Worm (Caenorhabditis elegans) whole organism, young adult: ENCODE results near the gene uroc-1.

Experiments used
- B0019.2 ChIP-seq: fragments of 200-800 bp; sonication (Bioruptor generic); conservative IDR thresholded peaks from 2 replicates; pipeline ENCODE4 v1.3.6; 2022; ENCODE audit warnings: missing genetic modification reagents, missing genetic modification characterization, missing compliant biosample characterization
- B0035.1 ChIP-seq: sonication (generic microtip); optimal IDR thresholded peaks from 2 replicates; lab custom pipeline; 2016; ENCODE audit warnings: missing genetic modification characterization, mild to moderate bottlenecking, missing compliant biosample characterization, missing genotype, missing genetic modification reagents
- B0336.3 ChIP-seq: fragments of 200-800 bp; sonication (Bioruptor generic); IDR thresholded peaks from 2 replicates; pipeline ENCODE4 v1.3.6; 2022; ENCODE audit warnings: missing genetic modification characterization, missing compliant biosample characterization
- C06A6.2 ChIP-seq: fragments of 200-800 bp; sonication (Bioruptor generic); conservative IDR thresholded peaks from 2 replicates; pipeline ENCODE4 v1.3.6; 2022; ENCODE audit warnings: missing genetic modification characterization, missing compliant biosample characterization
- C17E4.6 ChIP-seq: fragments of 200-800 bp; sonication (Bioruptor generic); IDR thresholded peaks from 2 replicates; pipeline ENCODE4 v1.3.6; 2022; ENCODE audit warnings: missing genetic modification reagents, missing genetic modification characterization, missing compliant biosample characterization
- D2030.7 ChIP-seq: fragments of 200-800 bp; sonication (Bioruptor generic); IDR thresholded peaks from 2 replicates; pipeline ENCODE4 v1.3.6; 2022; ENCODE audit warnings: missing genetic modification reagents, missing genetic modification characterization, missing compliant biosample characterization
- F22D6.2 ChIP-seq: sonication (generic microtip); optimal IDR thresholded peaks from 2 replicates; lab custom pipeline; 2016; ENCODE audit warnings: mild to moderate bottlenecking, missing genetic modification characterization, missing compliant biosample characterization
- F33H1.4 ChIP-seq: fragments of 200-800 bp; sonication (Bioruptor generic); IDR thresholded peaks from 2 replicates; pipeline ENCODE4 v1.3.6; 2022; ENCODE audit warnings: missing genetic modification reagents, missing genetic modification characterization, missing compliant biosample characterization
- F57C9.4 ChIP-seq: sonication (generic microtip); optimal IDR thresholded peaks from 2 replicates; lab custom pipeline; 2017; ENCODE audit warnings: mild to moderate bottlenecking, missing genetic modification characterization, missing compliant biosample characterization
- K12H6.12 ChIP-seq: fragments of 200-800 bp; sonication (Bioruptor generic); optimal IDR thresholded peaks from 2 replicates; lab custom pipeline; 2018; ENCODE audit warnings: mild to moderate bottlenecking, missing genetic modification characterization, missing compliant biosample characterization
- T26A5.8 ChIP-seq: sonication (generic microtip); optimal IDR thresholded peaks from 2 replicates; lab custom pipeline; 2016; ENCODE audit warnings: missing genetic modification characterization, missing compliant biosample characterization
- Y95B8A.8 ChIP-seq: fragments of 200-800 bp; sonication (Bioruptor generic); IDR thresholded peaks from 2 replicates; pipeline ENCODE4 v1.3.6; 2022; ENCODE audit warnings: missing genetic modification reagents, missing genetic modification characterization, missing compliant biosample characterization
- ZK185.1 ChIP-seq: sonication (generic microtip); optimal IDR thresholded peaks from 2 replicates; lab custom pipeline; 2016; ENCODE audit warnings: mild to moderate bottlenecking, missing genetic modification characterization, missing compliant biosample characterization; ENCODE audit not compliant: poor library complexity, severe bottlenecking
- akir-1 ChIP-seq: fragments of 200-800 bp; sonication (Bioruptor generic); optimal IDR thresholded peaks from 2 replicates; lab custom pipeline; 2018; ENCODE audit warnings: mild to moderate bottlenecking, missing genetic modification characterization, moderate library complexity, missing compliant biosample characterization
- ama-1 ChIP-seq, 3 experiments: fragments of 150-350 bp in 1 of 3; sonication (generic microtip) in 2 of 3; optimal IDR thresholded peaks; 2 replicates each; lab custom pipeline; 2014 to 2018; ENCODE audit warnings: missing biosample characterization in 2 of 3, missing genetic modification characterization in 2 of 3, missing genetic modification reagents in 2 of 3
- atf-7 ChIP-seq: sonication (generic microtip); optimal IDR thresholded peaks from 2 replicates; lab custom pipeline; 2017; ENCODE audit warnings: mild to moderate bottlenecking, missing genetic modification characterization, missing compliant biosample characterization
- athp-1 ChIP-seq: sonication (generic microtip); optimal IDR thresholded peaks from 2 replicates; lab custom pipeline; 2017; ENCODE audit warnings: mild to moderate bottlenecking, missing genetic modification characterization, missing compliant biosample characterization
- attf-5 ChIP-seq: fragments of 200-800 bp; sonication (Bioruptor generic); optimal IDR thresholded peaks from 2 replicates; lab custom pipeline; 2018; ENCODE audit warnings: mild to moderate bottlenecking, missing genetic modification characterization, missing compliant biosample characterization
- cebp-1 ChIP-seq, 2 experiments: fragments of 200-800 bp in 1 of 2; sonication (Bioruptor generic) in 1 of 2; sonication (generic microtip) in 1 of 2; IDR thresholded peaks in 1 of 2; optimal IDR thresholded peaks in 1 of 2; 2 replicates each; pipeline versions ENCODE4 v1.3.6 to Lab custom; 2017 to 2022; ENCODE audit warnings: missing compliant biosample characterization in 2 of 2, missing genetic modification characterization in 2 of 2, mild to moderate bottlenecking in 1 of 2, missing genetic modification reagents in 1 of 2, moderate library complexity in 1 of 2
- ceh-79 ChIP-seq: sonication (generic microtip); optimal IDR thresholded peaks from 2 replicates; lab custom pipeline; 2017; ENCODE audit warnings: mild to moderate bottlenecking, missing genetic modification characterization, missing compliant biosample characterization
- ceh-91 ChIP-seq: fragments of 200-800 bp; sonication (Bioruptor generic); IDR thresholded peaks from 2 replicates; pipeline ENCODE4 v1.3.6; 2022; ENCODE audit warnings: missing genetic modification reagents, missing genetic modification characterization, missing compliant biosample characterization
- dox-1 ChIP-seq: fragments of 200-800 bp; sonication (Bioruptor generic); IDR thresholded peaks from 2 replicates; pipeline ENCODE4 v1.3.6; 2022; ENCODE audit warnings: missing genetic modification reagents, missing genetic modification characterization, missing compliant biosample characterization
- dpl-1 ChIP-seq: fragments of 150-350 bp; optimal IDR thresholded peaks from 2 replicates; lab custom pipeline; 2014; ENCODE audit warnings: missing biosample characterization, missing genetic modification reagents, missing genetic modification characterization
- efl-1 ChIP-seq: fragments of 150-350 bp; optimal IDR thresholded peaks from 2 replicates; lab custom pipeline; 2014; ENCODE audit warnings: missing biosample characterization, missing genetic modification reagents, missing genetic modification characterization
- hlh-12 ChIP-seq: sonication (generic microtip); optimal IDR thresholded peaks from 2 replicates; lab custom pipeline; 2016; ENCODE audit warnings: missing genetic modification characterization, missing compliant biosample characterization
- hmg-1.2 ChIP-seq: fragments of 200-800 bp; sonication (Bioruptor generic); IDR thresholded peaks from 2 replicates; pipeline ENCODE4 v1.3.6; 2022; ENCODE audit warnings: missing genetic modification reagents, missing genetic modification characterization, missing compliant biosample characterization
- let-607 ChIP-seq, 2 experiments: fragments of 200-800 bp in 1 of 2; sonication (Bioruptor generic) in 1 of 2; sonication (generic microtip) in 1 of 2; optimal IDR thresholded peaks; 2 replicates each; lab custom pipeline; 2016 to 2018; ENCODE audit warnings: mild to moderate bottlenecking in 2 of 2, missing compliant biosample characterization in 2 of 2, missing genetic modification characterization in 2 of 2, moderate library complexity in 2 of 2, missing genotype in 1 of 2
- lin-35 ChIP-seq, 3 experiments: fragments of 150-350 bp in 2 of 3; sonication (generic microtip) in 1 of 3; optimal IDR thresholded peaks; 2 replicates each; lab custom pipeline; 2014 to 2018; ENCODE audit warnings: missing biosample characterization in 3 of 3, missing genetic modification characterization in 3 of 3, missing genetic modification reagents in 3 of 3
- lin-40 ChIP-seq: sonication (generic microtip); optimal IDR thresholded peaks from 2 replicates; lab custom pipeline; 2016; ENCODE audit warnings: missing genetic modification characterization, mild to moderate bottlenecking, missing compliant biosample characterization, missing genotype, missing genetic modification reagents
- lsl-1 ChIP-seq: fragments of 200-800 bp; sonication (Bioruptor generic); optimal IDR thresholded peaks from 2 replicates; lab custom pipeline; 2018; ENCODE audit warnings: mild to moderate bottlenecking, missing genetic modification characterization, moderate library complexity, missing compliant biosample characterization
- madf-10 ChIP-seq: sonication (generic microtip); optimal IDR thresholded peaks from 2 replicates; lab custom pipeline; 2016; ENCODE audit warnings: mild to moderate bottlenecking, missing genetic modification characterization, missing compliant biosample characterization
- madf-3 ChIP-seq: fragments of 200-800 bp; sonication (Bioruptor generic); IDR thresholded peaks from 2 replicates; pipeline ENCODE4 v1.3.6; 2022; ENCODE audit warnings: missing genetic modification reagents, missing genetic modification characterization, missing compliant biosample characterization
- madf-6 ChIP-seq: fragments of 200-800 bp; sonication (Bioruptor generic); IDR thresholded peaks from 2 replicates; pipeline ENCODE4 v1.3.6; 2022; ENCODE audit warnings: missing genetic modification reagents, missing genetic modification characterization, missing compliant biosample characterization
- mcd-1 ChIP-seq: fragments of 200-800 bp; sonication (Bioruptor generic); IDR thresholded peaks from 2 replicates; pipeline ENCODE4 v1.3.6; 2022; ENCODE audit warnings: missing genetic modification reagents, missing genetic modification characterization, missing compliant biosample characterization
- mel-28 ChIP-seq: sonication (generic microtip); optimal IDR thresholded peaks from 2 replicates; lab custom pipeline; 2016; ENCODE audit warnings: borderline replicate concordance, mild to moderate bottlenecking, missing genetic modification characterization, missing compliant biosample characterization
- nfyb-1 ChIP-seq: fragments of 200-800 bp; sonication (Bioruptor generic); IDR thresholded peaks from 2 replicates; pipeline ENCODE4 v1.3.6; 2022; ENCODE audit warnings: missing genetic modification reagents, missing genetic modification characterization, missing compliant biosample characterization
- nhr-120 ChIP-seq: fragments of 200-800 bp; sonication (Bioruptor generic); IDR thresholded peaks from 2 replicates; pipeline ENCODE4 v1.3.6; 2022; ENCODE audit warnings: missing genetic modification characterization, missing compliant biosample characterization
- nhr-80 ChIP-seq: sonication (generic microtip); optimal IDR thresholded peaks from 2 replicates; lab custom pipeline; 2016; ENCODE audit warnings: missing genetic modification characterization, missing compliant biosample characterization
- pha-4 ChIP-seq: fragments of 150-350 bp; sonication (generic microtip); optimal IDR thresholded peaks from 2 replicates; lab custom pipeline; 2014; ENCODE audit warnings: missing biosample characterization, missing genetic modification reagents, missing genetic modification characterization
- snpc-1.1 ChIP-seq: sonication (generic microtip); optimal IDR thresholded peaks from 2 replicates; lab custom pipeline; 2017; ENCODE audit warnings: missing genetic modification characterization, mild to moderate bottlenecking, missing compliant biosample characterization, antibody characterized with exemption, moderate library complexity, missing genotype, missing genetic modification reagents; ENCODE audit not compliant: insufficient read depth
- snpc-4 ChIP-seq, 5 experiments: fragments of 150-350 bp in 1 of 5; sonication (generic microtip) in 4 of 5; optimal IDR thresholded peaks; 2 replicates each; lab custom pipeline; 2014 to 2018; ENCODE audit warnings: missing genetic modification characterization in 5 of 5, missing biosample characterization in 3 of 5, antibody characterized with exemption in 2 of 5, mild to moderate bottlenecking in 2 of 5, missing compliant biosample characterization in 2 of 5, missing genotype in 2 of 5, moderate library complexity in 2 of 5, missing genetic modification reagents in 1 of 5
- tbp1 ChIP-seq: fragments of 200-800 bp; sonication (Bioruptor generic); optimal IDR thresholded peaks from 2 replicates; lab custom pipeline; 2018; ENCODE audit warnings: mild to moderate bottlenecking, missing genetic modification characterization, missing compliant biosample characterization
- unc-62 ChIP-seq: fragments of 150-350 bp; optimal IDR thresholded peaks from 2 replicates; lab custom pipeline; 2014; ENCODE audit warnings: missing biosample characterization, missing genetic modification reagents, missing genetic modification characterization
- xnd-1 ChIP-seq: sonication (generic microtip); optimal IDR thresholded peaks from 2 replicates; lab custom pipeline; 2016; ENCODE audit warnings: missing genotype, missing genetic modification reagents, missing genetic modification characterization, missing compliant biosample characterization
- zfh-2 ChIP-seq: fragments of 200-800 bp; sonication (Bioruptor generic); conservative IDR thresholded peaks from 2 replicates; pipeline ENCODE4 v1.3.6; 2022; ENCODE audit warnings: missing genetic modification reagents, missing genetic modification characterization, missing compliant biosample characterization
- ztf-6 ChIP-seq: fragments of 200-800 bp; sonication (Bioruptor generic); IDR thresholded peaks from 2 replicates; pipeline ENCODE4 v1.3.6; 2022; ENCODE audit warnings: missing genetic modification reagents, missing genetic modification characterization, missing compliant biosample characterization

uroc-1 gene

DNA sequence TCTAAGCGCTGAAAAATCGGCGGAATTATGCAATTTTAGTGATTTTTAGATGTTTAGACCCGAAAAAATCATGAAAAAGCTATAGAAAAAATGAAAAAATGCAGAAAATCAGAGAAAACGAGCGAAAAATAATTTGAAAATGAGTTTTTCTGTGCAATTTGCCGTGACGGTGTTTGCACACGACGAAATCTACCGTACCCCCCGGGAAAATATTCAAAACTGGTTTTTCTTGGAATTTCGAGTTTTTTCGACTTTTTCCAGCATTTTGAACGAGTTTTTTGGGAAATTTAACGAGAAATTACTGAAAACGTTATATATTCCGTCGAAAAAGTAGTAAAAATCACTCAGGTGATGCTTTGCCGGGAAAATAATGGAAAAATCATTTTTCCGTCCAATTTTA lies 40.2 kb downstream of the uroc-1 start (continued):
- TF ChIP-seq athp-1 (tag; lab: Kevin White, UChicago) (no peak), dpl-1 (GFP tag; lab: Kevin White, UChicago) (no peak), mel-28 (tag; lab: Kevin White, UChicago) (no peak), let-607 (tag; optimal IDR thresholded peaks at IDR 0.05; lab: Kevin White, UChicago) (no peak), Y95B8A.8 (GFP tag; lab: Robert Waterston, UW) (no peak), C17E4.6 (GFP tag; lab: Robert Waterston, UW) (no peak), efl-1 (GFP tag; lab: Kevin White, UChicago) (peak; percentile 53), F57C9.4 (tag; lab: Kevin White, UChicago) (no peak), nhr-120 (GFP tag; lab: Robert Waterston, UW) (no peak), ceh-91 (GFP tag; lab: Robert Waterston, UW) (no peak), ceh-79 (tag; lab: Kevin White, UChicago) (no peak), B0019.2 (no peak), ztf-6 (GFP tag; lab: Robert Waterston, UW) (no peak), lsl-1 (peak; percentile 86), F22D6.2 (tag; lab: Kevin White, UChicago) (no peak), pha-4 (no peak), B0035.1 (tag; lab: Kevin White, UChicago) (no peak), unc-62 (GFP tag; lab: Kevin White, UChicago) (no peak), C06A6.2 (no peak), ama-1 (optimal IDR thresholded peaks at IDR 0.05; lab: Kevin White, UChicago) (no peak), ama-1 (GFP tag; optimal IDR thresholded peaks at IDR 0.05; lab: Kevin White, UChicago) (no peak), hlh-12 (tag; lab: Kevin White, UChicago) (no peak), T26A5.8 (no peak), madf-6 (peak; percentile 53), D2030.7 (peak; percentile 52), xnd-1 (tag; lab: Kevin White, UChicago) (no peak), snpc-4 (GFP tag; optimal IDR thresholded peaks at IDR 0.05; lab: Kevin White, UChicago) (peak; percentile 71), snpc-4 (tag; optimal IDR thresholded peaks at IDR 0.05; lab: Kevin White, UChicago) (peak in 3 of 4 experiments; percentile 71 to 83 (median 75)), akir-1 (no peak)

DNA sequence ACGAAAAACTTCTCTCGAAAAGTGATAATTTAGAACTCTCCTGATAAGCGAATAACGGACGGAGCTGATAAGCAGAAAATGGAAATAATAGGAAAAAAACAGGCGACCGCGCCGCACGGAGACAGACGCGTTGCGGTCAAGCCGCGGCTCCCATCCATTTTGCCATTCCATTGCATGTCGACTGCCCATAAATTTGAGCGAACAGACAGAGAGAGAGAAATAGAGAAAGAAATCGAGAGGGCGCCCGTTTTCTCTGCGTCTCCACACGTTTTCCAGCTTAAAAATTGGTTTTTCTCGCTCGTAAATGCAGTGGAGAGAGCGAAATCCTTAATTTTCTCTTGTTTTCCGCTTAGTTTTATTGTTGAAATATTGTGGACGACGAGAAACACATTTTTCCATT lies 40.7 kb downstream of the uroc-1 start:
- TF ChIP-seq madf-10 (peak; percentile 25), snpc-4 (GFP tag; optimal IDR thresholded peaks at IDR 0.05; lab: Kevin White, UChicago) (no peak), snpc-4 (tag; optimal IDR thresholded peaks at IDR 0.05; lab: Kevin White, UChicago) (peak in 1 of 4 experiments; percentile 39), attf-5 (GFP tag; lab: Kevin White, UChicago) (peak; percentile 36), snpc-1.1 (tag; lab: Kevin White, UChicago) (no peak), lin-35 (GFP tag; optimal IDR thresholded peaks at IDR 0.05; lab: Kevin White, UChicago) (peak in 1 of 3 experiments; percentile 45), nfyb-1 (peak; percentile 56; the same call in 1 of the 2 replicates), hmg-1.2 (GFP tag; lab: Robert Waterston, UW) (peak; percentile 71; the same call in 1 of the 2 replicates), athp-1 (tag; lab: Kevin White, UChicago) (peak; percentile 8), cebp-1 (GFP tag; IDR thresholded peaks at IDR 0.05; lab: Robert Waterston, UW) (no peak), cebp-1 (tag; optimal IDR thresholded peaks at IDR 0.05; lab: Kevin White, UChicago) (peak; percentile 82), atf-7 (tag; lab: Kevin White, UChicago) (peak; percentile 43), Y95B8A.8 (GFP tag; lab: Robert Waterston, UW) (0 out of 2 replicates have a peak, but pooled peaks have one; percentile 57), tbp1 (GFP tag; lab: Kevin White, UChicago) (peak; percentile 12), madf-3 (GFP tag; lab: Robert Waterston, UW) (0 out of 2 replicates have a peak, but pooled peaks have one; percentile 6), zfh-2 (peak; percentile 77), xnd-1 (tag; lab: Kevin White, UChicago) (no peak), dox-1 (GFP tag; lab: Robert Waterston, UW) (peak; percentile 71), mcd-1 (peak; percentile 38; the same call in 1 of the 2 replicates), D2030.7 (no peak), ZK185.1 (tag; lab: Kevin White, UChicago) (peak; percentile 15), K12H6.12 (no peak), F33H1.4 (GFP tag; lab: Robert Waterston, UW) (no peak), nhr-80 (peak; percentile 82), lin-40 (tag; lab: Kevin White, UChicago) (peak; percentile 51), B0336.3 (peak; percentile 70)
